Fruit fly (Drosophila melanogaster) whole organism, prepupa: ENCODE results near the gene bdl.

Source experiments
- CG11762 ChIP-seq: fragments of 200-800 bp; sonication (Bioruptor generic); optimal IDR thresholded peaks from 3 replicates; lab custom pipeline; 2016; ENCODE audit warnings: missing biosample characterization, missing genetic modification characterization; ENCODE audit not compliant: insufficient read depth
- CG6854 ChIP-seq: fragments of 200-800 bp; sonication (Bioruptor generic); optimal IDR thresholded peaks from 2 replicates; lab custom pipeline; 2017; ENCODE audit warnings: missing biosample characterization, mild to moderate bottlenecking, missing genetic modification characterization
- CG9139 ChIP-seq: fragments of 200-800 bp; sonication (Bioruptor generic); optimal IDR thresholded peaks from 3 replicates; lab custom pipeline; 2017; ENCODE audit warnings: missing biosample characterization, mild to moderate bottlenecking, missing genetic modification characterization

dm6 chr2L:4332583-4332961 is 8.2 kb downstream of the bdl start:
- no peak for TF ChIP-seq CG6854 (GFP tag; lab: Kevin White, UChicago)
- TF ChIP-seq CG9139 (GFP tag; lab: Kevin White, UChicago), result no peak
- TF ChIP-seq CG11762 (GFP tag; lab: Kevin White, UChicago), result no peak
